Fruit fly (Drosophila melanogaster) Kc167 (cell line): ENCODE measurements around the gene Tim9b.
A peak's percentile ranks its signal among the peaks of the same experiment; 100 is the strongest.

ENCODE experiments used
- Myc ChIP-seq: fragments of >200 bp; optimal IDR thresholded peaks from 2 replicates; lab custom pipeline; 2017; ENCODE audit warnings: missing external identifiers
- Sin3A ChIP-seq: fragments of >200 bp; optimal IDR thresholded peaks from 2 replicates; lab custom pipeline; 2018; ENCODE audit warnings: missing external identifiers
- h ChIP-seq: fragments of >200 bp; optimal IDR thresholded peaks from 3 replicates; lab custom pipeline; 2018; ENCODE audit warnings: missing external identifiers
- insv ChIP-seq: fragments of >200 bp; optimal IDR thresholded peaks from 3 replicates; lab custom pipeline; 2018; ENCODE audit warnings: missing external identifiers
- psq ChIP-seq: fragments of >200 bp; optimal IDR thresholded peaks from 2 replicates; lab custom pipeline; 2017; ENCODE audit warnings: missing external identifiers
- ttk ChIP-seq: sonication (Bioruptor generic); optimal IDR thresholded peaks from 2 replicates; lab custom pipeline; 2017; ENCODE audit warnings: missing external identifiers

The Tim9b gene

dm6 chrX:19590579-19590978 lies 27.8 kb downstream of the Tim9b start:
- TF ChIP-seq insv (no peak), Myc (lab: Kevin White, UChicago) (no peak), ttk (lab: Kevin White, UChicago) (no peak), Sin3A (lab: Kevin White, UChicago) (no peak), h (lab: Kevin White, UChicago) (no peak), psq (lab: Kevin White, UChicago) (no peak)

- TF ChIP-seq Sin3A (lab: Kevin White, UChicago) (no peak), h (lab: Kevin White, UChicago) (no peak), insv (no peak), Myc (lab: Kevin White, UChicago) (no peak), ttk (lab: Kevin White, UChicago) (no peak), psq (lab: Kevin White, UChicago) (no peak)
These were observed 28.3 kb downstream of the Tim9b start, which contains the start of gene CG14219 for dm6 chrX:19590070-19590469. TSS of gene CG14219 (minus strand) at chrX:19590170.

- TF ChIP-seq Myc (lab: Kevin White, UChicago) (no peak), insv (no peak), h (lab: Kevin White, UChicago) (no peak), ttk (lab: Kevin White, UChicago) (no peak), Sin3A (lab: Kevin White, UChicago) (no peak), psq (lab: Kevin White, UChicago) (no peak)
These were observed 33.2 kb downstream of the Tim9b start for dm6 chrX:19585142-19585541.

- no peak for TF ChIP-seq Sin3A (lab: Kevin White, UChicago)
- TF ChIP-seq Myc (lab: Kevin White, UChicago), result no peak
- TF ChIP-seq psq (lab: Kevin White, UChicago), result no peak
- TF ChIP-seq h (lab: Kevin White, UChicago), result no peak
- no peak for TF ChIP-seq insv
- no peak for TF ChIP-seq ttk (lab: Kevin White, UChicago)
These were observed 35.0 kb downstream of the Tim9b start, which contains the start of gene CG14204 for dm6 chrX:19583317-19583716. TSS of gene CG14204 (plus strand) at chrX:19583617.

dm6 chrX:19582732-19583131 lies 35.6 kb downstream of the Tim9b start:
- no peak for TF ChIP-seq psq (lab: Kevin White, UChicago)
- TF ChIP-seq Sin3A (lab: Kevin White, UChicago), result no peak

- TF ChIP-seq ttk (lab: Kevin White, UChicago), result no peak
These were observed 36.5 kb downstream of the Tim9b start, which contains the start of gene CG14218 for dm6 chrX:19581881-19582280. TSS of gene CG14218 (minus strand) at chrX:19581981.

dm6 chrX:19579648-19580301 lies 38.6 kb downstream of the Tim9b start, which contains the start of gene Tao:
TSS of gene Tao (minus strand) at chrX:19579800.
- no peak for TF ChIP-seq Sin3A (lab: Kevin White, UChicago)
- no peak for TF ChIP-seq ttk (lab: Kevin White, UChicago)
- no peak for TF ChIP-seq Myc (lab: Kevin White, UChicago)
- no peak for TF ChIP-seq h (lab: Kevin White, UChicago)
- TF ChIP-seq insv, result no peak
- TF ChIP-seq psq (lab: Kevin White, UChicago), result no peak

dm6 chrX:19578908-19579647 lies 39.3 kb downstream of the Tim9b start:
- TF ChIP-seq psq (lab: Kevin White, UChicago) (no peak), Myc (lab: Kevin White, UChicago) (no peak), Sin3A (lab: Kevin White, UChicago) (no peak), ttk (lab: Kevin White, UChicago) (no peak), h (lab: Kevin White, UChicago) (no peak), insv (no peak)

dm6 chrX:19577940-19578632 lies 40.3 kb downstream of the Tim9b start:
- TF ChIP-seq Myc (lab: Kevin White, UChicago) (no peak), Sin3A (lab: Kevin White, UChicago) (no peak), psq (lab: Kevin White, UChicago) (no peak), h (lab: Kevin White, UChicago) (no peak), ttk (lab: Kevin White, UChicago) (peak; percentile 6), insv (no peak)

dm6 chrX:19573687-19574086 lies 44.6 kb downstream of the Tim9b start:
- TF ChIP-seq ttk (lab: Kevin White, UChicago) (no peak), h (lab: Kevin White, UChicago) (no peak), Sin3A (lab: Kevin White, UChicago) (no peak), insv (no peak), psq (lab: Kevin White, UChicago) (no peak), Myc (lab: Kevin White, UChicago) (no peak)
